Fruit fly (Drosophila melanogaster) whole organism, embryonic: ENCODE data around the gene Tollo.

Source experiments
- ATbp ChIP-seq: fragments of 200-800 bp; sonication (Bioruptor generic); optimal IDR thresholded peaks from 2 replicates; lab custom pipeline; 2017; ENCODE audit warnings: missing biosample characterization, mild to moderate bottlenecking, missing genetic modification characterization, missing genetic modification reagents
- CG10366 ChIP-seq: fragments of 200-800 bp; sonication (Bioruptor generic); IDR thresholded peaks from 2 replicates; pipeline ENCODE4 v1.3.6; 2022; ENCODE audit warnings: missing biosample characterization, missing genetic modification characterization
- CG10462 ChIP-seq: fragments of 200-800 bp; sonication (Bioruptor generic); optimal IDR thresholded peaks from 2 replicates; lab custom pipeline; 2016; ENCODE audit warnings: missing biosample characterization, missing genetic modification characterization
- CG10543 ChIP-seq: fragments of 200-800 bp; sonication (Bioruptor generic); optimal IDR thresholded peaks from 3 replicates; lab custom pipeline; 2017; ENCODE audit warnings: missing biosample characterization, mild to moderate bottlenecking, missing genetic modification characterization, moderate library complexity
- CG10979 ChIP-seq: fragments of 200-800 bp; sonication (Bioruptor generic); optimal IDR thresholded peaks from 2 replicates; lab custom pipeline; 2018; ENCODE audit warnings: missing biosample characterization, mild to moderate bottlenecking, missing genetic modification characterization, moderate library complexity
- CG14667 ChIP-seq: fragments of 200-800 bp; sonication (Bioruptor generic); IDR thresholded peaks from 2 replicates; pipeline ENCODE4 v1.3.6; 2022; ENCODE audit warnings: missing biosample characterization, missing genetic modification characterization
- CG1603 ChIP-seq: fragments of 200-800 bp; sonication (Bioruptor generic); optimal IDR thresholded peaks from 2 replicates; lab custom pipeline; 2019; ENCODE audit warnings: missing biosample characterization, mild to moderate bottlenecking, missing genetic modification characterization, moderate library complexity
- CG16815 ChIP-seq: fragments of 200-800 bp; sonication (Bioruptor generic); optimal IDR thresholded peaks from 3 replicates; lab custom pipeline; 2017; ENCODE audit warnings: missing biosample characterization, mild to moderate bottlenecking, missing genetic modification characterization
- CG30431 ChIP-seq: fragments of 200-800 bp; sonication (Bioruptor generic); optimal IDR thresholded peaks from 2 replicates; lab custom pipeline; 2017; ENCODE audit warnings: missing biosample characterization, missing genetic modification characterization
- CG3065 ChIP-seq: fragments of 200-800 bp; sonication (Bioruptor generic); optimal IDR thresholded peaks from 2 replicates; lab custom pipeline; 2016; ENCODE audit warnings: missing biosample characterization, missing genetic modification characterization
- CG34224 ChIP-seq: fragments of 200-800 bp; sonication (Bioruptor generic); IDR thresholded peaks from 3 replicates; pipeline ENCODE4 v1.3.6; 2022; ENCODE audit warnings: missing biosample characterization, missing genetic modification characterization; ENCODE audit not compliant: partially characterized antibody
- CG4404 ChIP-seq: fragments of 200-800 bp; sonication (Bioruptor generic); IDR thresholded peaks from 2 replicates; pipeline ENCODE4 v1.3.6; 2022; ENCODE audit warnings: missing biosample characterization, missing genetic modification characterization
- CG4820 ChIP-seq: fragments of 200-800 bp; sonication (Bioruptor generic); optimal IDR thresholded peaks from 3 replicates; lab custom pipeline; 2016; ENCODE audit warnings: missing biosample characterization, missing genetic modification characterization
- CG6654 ChIP-seq: fragments of 200-800 bp; sonication (Bioruptor generic); optimal IDR thresholded peaks from 2 replicates; lab custom pipeline; 2017; ENCODE audit warnings: missing biosample characterization, mild to moderate bottlenecking, missing genetic modification characterization
- CkIIα-i1 ChIP-seq: fragments of 200-800 bp; sonication (Bioruptor generic); IDR thresholded peaks from 2 replicates; pipeline ENCODE4 v1.3.6; 2022; ENCODE audit warnings: missing biosample characterization, missing genetic modification characterization
- CrebB ChIP-seq: fragments of 200-800 bp; sonication (Bioruptor generic); optimal IDR thresholded peaks from 3 replicates; lab custom pipeline; 2018; ENCODE audit warnings: missing biosample characterization, mild to moderate bottlenecking, missing genetic modification characterization
- D19A ChIP-seq: fragments of 200-800 bp; optimal IDR thresholded peaks from 3 replicates; lab custom pipeline; 2019; ENCODE audit warnings: missing biosample characterization, mild to moderate bottlenecking, missing genetic modification characterization, moderate library complexity
- D19B ChIP-seq: fragments of 200-800 bp; sonication (Bioruptor generic); optimal IDR thresholded peaks from 2 replicates; lab custom pipeline; 2017; ENCODE audit warnings: missing biosample characterization, mild to moderate bottlenecking, missing genetic modification characterization
- Drgx ChIP-seq: fragments of 200-800 bp; sonication (Bioruptor generic); IDR thresholded peaks from 2 replicates; pipeline ENCODE4 v1.3.6; 2022; ENCODE audit warnings: missing biosample characterization, missing genetic modification characterization
- Ets65A ChIP-seq: fragments of 200-800 bp; sonication (Bioruptor generic); peaks from one replicate; lab custom pipeline; 2016; ENCODE audit warnings: missing biosample characterization, missing genetic modification characterization
- Med ChIP-seq: fragments of 200-800 bp; sonication (Bioruptor generic); peaks from one replicate; lab custom pipeline; 2016; ENCODE audit warnings: missing biosample characterization, missing genetic modification characterization, mild to moderate bottlenecking, inconsistent platforms, moderate library complexity
- Mes4 ChIP-seq: fragments of 200-800 bp; sonication (Bioruptor generic); optimal IDR thresholded peaks from 2 replicates; lab custom pipeline; 2016; ENCODE audit warnings: missing biosample characterization, missing genetic modification characterization
- Side ChIP-seq: fragments of 200-800 bp; sonication (Bioruptor generic); optimal IDR thresholded peaks from 2 replicates; lab custom pipeline; 2016; ENCODE audit warnings: missing biosample characterization, missing genetic modification characterization
- TFAM ChIP-seq: fragments of 200-800 bp; sonication (Bioruptor generic); optimal IDR thresholded peaks from 2 replicates; lab custom pipeline; 2017; ENCODE audit warnings: missing biosample characterization, missing genetic modification characterization, inconsistent platforms
- Xrp1 ChIP-seq: fragments of 200-800 bp; sonication (Bioruptor generic); IDR thresholded peaks from 2 replicates; pipeline ENCODE4 v1.3.6; 2022; ENCODE audit warnings: missing biosample characterization, missing genetic modification characterization
- abd-A ChIP-seq: fragments of 200-800 bp; sonication (Bioruptor generic); optimal IDR thresholded peaks from 3 replicates; lab custom pipeline; 2019; ENCODE audit warnings: missing biosample characterization, mild to moderate bottlenecking, missing genetic modification characterization, moderate library complexity
- ac ChIP-seq: fragments of 200-800 bp; sonication (Bioruptor generic); optimal IDR thresholded peaks from 3 replicates; lab custom pipeline; 2017; ENCODE audit warnings: missing biosample characterization, mild to moderate bottlenecking, missing genetic modification characterization
- bbx ChIP-seq: fragments of 200-800 bp; sonication (Bioruptor generic); IDR thresholded peaks from 2 replicates; pipeline ENCODE4 v1.3.6; 2022; ENCODE audit warnings: missing biosample characterization, missing genetic modification characterization; ENCODE audit not compliant: partially characterized antibody
- bsh ChIP-seq, 2 experiments: fragments of 200-800 bp; sonication (Bioruptor generic); optimal IDR thresholded peaks; 2 replicates each; lab custom pipeline; 2017 to 2018; ENCODE audit warnings: mild to moderate bottlenecking in 2 of 2, missing biosample characterization in 2 of 2, missing genetic modification characterization in 2 of 2, moderate library complexity in 1 of 2
- cad ChIP-seq: fragments of >200 bp; optimal IDR thresholded peaks from 2 replicates; lab custom pipeline; 2017; ENCODE audit warnings: missing biosample characterization, missing genetic modification characterization
- chif ChIP-seq, 2 experiments: fragments of 200-800 bp; sonication (Bioruptor generic); optimal IDR thresholded peaks; 3 replicates each; lab custom pipeline; 2016; ENCODE audit warnings: missing biosample characterization in 2 of 2, missing genetic modification characterization in 2 of 2
- corto ChIP-seq: fragments of 200-800 bp; sonication (Bioruptor generic); optimal IDR thresholded peaks from 2 replicates; lab custom pipeline; 2016; ENCODE audit warnings: missing biosample characterization, mild to moderate bottlenecking, missing genetic modification characterization, moderate library complexity
- disco-r ChIP-seq: fragments of 200-800 bp; sonication (Bioruptor generic); optimal IDR thresholded peaks from 2 replicates; lab custom pipeline; 2016; ENCODE audit warnings: missing biosample characterization, missing genetic modification characterization
- dmrt11E ChIP-seq: fragments of 200-800 bp; sonication (Bioruptor generic); optimal IDR thresholded peaks from 3 replicates; lab custom pipeline; 2018; ENCODE audit warnings: missing biosample characterization, mild to moderate bottlenecking, missing genetic modification characterization, moderate library complexity
- fd102C ChIP-seq: fragments of 200-800 bp; sonication (Bioruptor generic); optimal IDR thresholded peaks from 2 replicates; lab custom pipeline; 2018; ENCODE audit warnings: missing biosample characterization, mild to moderate bottlenecking, missing genetic modification characterization, moderate library complexity
- gem ChIP-seq: fragments of 200-800 bp; sonication (Bioruptor generic); optimal IDR thresholded peaks from 2 replicates; lab custom pipeline; 2019; ENCODE audit warnings: missing biosample characterization, mild to moderate bottlenecking, missing genetic modification characterization, moderate library complexity
- jigr1 ChIP-seq: fragments of 200-800 bp; sonication (Bioruptor generic); IDR thresholded peaks from 3 replicates; pipeline ENCODE4 v1.3.6; 2022; ENCODE audit warnings: missing biosample characterization, missing genetic modification characterization
- lbe ChIP-seq: fragments of 200-800 bp; sonication (Bioruptor generic); optimal IDR thresholded peaks from 2 replicates; lab custom pipeline; 2016; ENCODE audit warnings: missing biosample characterization, mild to moderate bottlenecking, missing genetic modification characterization
- nom ChIP-seq: fragments of 200-800 bp; sonication (Bioruptor generic); optimal IDR thresholded peaks from 2 replicates; lab custom pipeline; 2017; ENCODE audit warnings: missing biosample characterization, missing genetic modification characterization, mild to moderate bottlenecking, moderate library complexity, missing genetic modification reagents
- pnt ChIP-seq: fragments of 200-800 bp; sonication (Bioruptor generic); optimal IDR thresholded peaks from 3 replicates; lab custom pipeline; 2016; ENCODE audit warnings: missing biosample characterization, missing genetic modification characterization
- prd ChIP-seq, 3 experiments: fragments of >200 bp in 2 of 3; fragments of 200-800 bp in 1 of 3; sonication (Bioruptor generic) in 1 of 3; optimal IDR thresholded peaks in 2 of 3; IDR thresholded peaks in 1 of 3; 2 replicates in 2 of 3; 3 replicates in 1 of 3; pipeline versions ENCODE4 v1.3.6 to Lab custom; 2017 to 2022; ENCODE audit warnings: missing biosample characterization in 1 of 3, missing genetic modification characterization in 1 of 3
- pum ChIP-seq: fragments of 200-800 bp; sonication (Bioruptor generic); optimal IDR thresholded peaks from 2 replicates; lab custom pipeline; 2016; ENCODE audit warnings: missing biosample characterization, missing genetic modification characterization
- ranshi ChIP-seq: fragments of 200-800 bp; sonication (Bioruptor generic); IDR thresholded peaks from 2 replicates; pipeline ENCODE4 v1.3.6; 2022; ENCODE audit warnings: missing biosample characterization, missing genetic modification characterization
- salm ChIP-seq: fragments of 200-800 bp; sonication (Bioruptor generic); optimal IDR thresholded peaks from 2 replicates; lab custom pipeline; 2018; ENCODE audit warnings: missing biosample characterization, mild to moderate bottlenecking, missing genetic modification characterization
- sens ChIP-seq: fragments of 200-800 bp; sonication (Bioruptor generic); peaks from one replicate; lab custom pipeline; 2016; ENCODE audit warnings: missing biosample characterization, missing genetic modification characterization
- stwl ChIP-seq: fragments of 200-800 bp; sonication (Bioruptor generic); optimal IDR thresholded peaks from 3 replicates; lab custom pipeline; 2018; ENCODE audit warnings: missing biosample characterization, mild to moderate bottlenecking, missing genetic modification characterization, moderate library complexity
- unpg ChIP-seq: fragments of 200-800 bp; sonication (Bioruptor generic); optimal IDR thresholded peaks from 3 replicates; lab custom pipeline; 2018; ENCODE audit warnings: missing biosample characterization, mild to moderate bottlenecking, missing genetic modification characterization, moderate library complexity
- zf30C ChIP-seq: fragments of 200-800 bp; sonication (Bioruptor generic); optimal IDR thresholded peaks from 3 replicates; lab custom pipeline; 2018; ENCODE audit warnings: missing biosample characterization, mild to moderate bottlenecking, missing genetic modification characterization
- zfh1 ChIP-seq: fragments of 200-800 bp; sonication (Bioruptor generic); IDR thresholded peaks from 3 replicates; pipeline ENCODE4 v1.3.6; 2022; ENCODE audit warnings: missing biosample characterization, missing genetic modification characterization
- zfh2 ChIP-seq: fragments of 200-800 bp; sonication (Bioruptor generic); optimal IDR thresholded peaks from 2 replicates; lab custom pipeline; 2016; ENCODE audit warnings: missing biosample characterization, missing genetic modification characterization

Tollo gene

DNA sequence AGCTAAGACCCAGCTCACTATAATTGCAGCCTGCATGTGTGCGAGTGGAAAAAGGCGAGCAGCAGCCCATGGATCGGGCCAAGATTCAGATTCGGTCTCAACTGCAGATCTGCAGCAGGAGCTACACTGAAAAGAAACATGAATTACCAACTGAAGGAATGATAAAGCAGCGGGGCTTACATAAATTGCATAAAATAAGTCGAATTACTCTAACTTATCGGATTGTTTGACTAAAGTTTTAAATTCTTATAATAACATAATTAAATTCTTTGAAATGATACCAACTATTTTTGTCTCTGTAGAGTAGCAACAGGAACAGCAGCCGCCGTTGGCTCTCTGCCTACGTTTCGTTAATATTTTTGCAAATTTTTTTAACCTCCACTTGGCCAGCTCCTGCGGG is 25.2 kb downstream of the Tollo start:
- no peak for TF ChIP-seq salm (tag; lab: Kevin White, UChicago)
- TF ChIP-seq dmrt11E: peak; percentile 44
- no peak for TF ChIP-seq CG10366 (GFP tag; lab: Robert Waterston, UW)
- peak; percentile 91 for TF ChIP-seq nom (GFP tag; lab: Kevin White, UChicago)
- peak; percentile 93 for TF ChIP-seq Drgx (GFP tag; lab: Robert Waterston, UW)
- TF ChIP-seq abd-A (tag; lab: Kevin White, UChicago): no peak
- TF ChIP-seq corto (GFP tag; lab: Kevin White, UChicago): peak; percentile 93
- peak; percentile 59 for TF ChIP-seq CG1603 (tag; lab: Kevin White, UChicago)
- no peak for TF ChIP-seq CG10543 (GFP tag; lab: Kevin White, UChicago)
- peak; percentile 20 to 90 for TF ChIP-seq bsh (GFP tag; optimal IDR thresholded peaks at IDR 0.05; lab: Kevin White, UChicago)
- peak; percentile 1 for TF ChIP-seq zf30C (GFP tag; lab: Kevin White, UChicago)
- TF ChIP-seq prd (optimal IDR thresholded peaks at IDR 0.05; lab: Kevin White, UChicago): no peak
- peak; percentile 43; the same call in 1 of the 3 replicates for TF ChIP-seq prd (GFP tag; IDR thresholded peaks at IDR 0.05; lab: Robert Waterston, UW)
- TF ChIP-seq CG30431 (GFP tag; lab: Kevin White, UChicago): peak; percentile 2
- peak; percentile 37 for TF ChIP-seq gem (tag; lab: Kevin White, UChicago)
- no peak for TF ChIP-seq CrebB (tag; lab: Kevin White, UChicago)
- peak; percentile 11 for TF ChIP-seq fd102C
- peak; percentile 16 for TF ChIP-seq ac (GFP tag; lab: Kevin White, UChicago)
- TF ChIP-seq CG4404: 0 out of 2 replicates have a peak, but pooled peaks have one; percentile 17
- TF ChIP-seq zfh1 (GFP tag; lab: Robert Waterston, UW): 0 out of 3 replicates have a peak, but pooled peaks have one; percentile 38
- TF ChIP-seq pnt: no peak
- peak; percentile 69 for TF ChIP-seq Med (GFP tag; lab: Kevin White, UChicago)
- peak; percentile 5 for TF ChIP-seq pum (GFP tag; lab: Kevin White, UChicago)
- peak; percentile 1 for TF ChIP-seq CG10979 (tag; lab: Kevin White, UChicago)
- TF ChIP-seq unpg: peak; percentile 27
- peak; percentile 86 for TF ChIP-seq lbe (GFP tag; lab: Kevin White, UChicago)
- peak; percentile 62 for TF ChIP-seq sens (GFP tag; lab: Kevin White, UChicago)
- peak; percentile 48; the same call in 1 of the 2 replicates for TF ChIP-seq Xrp1
- TF ChIP-seq ATbp (GFP tag; lab: Kevin White, UChicago): no peak
- TF ChIP-seq Ets65A (GFP tag; lab: Kevin White, UChicago): peak; percentile 22

DNA sequence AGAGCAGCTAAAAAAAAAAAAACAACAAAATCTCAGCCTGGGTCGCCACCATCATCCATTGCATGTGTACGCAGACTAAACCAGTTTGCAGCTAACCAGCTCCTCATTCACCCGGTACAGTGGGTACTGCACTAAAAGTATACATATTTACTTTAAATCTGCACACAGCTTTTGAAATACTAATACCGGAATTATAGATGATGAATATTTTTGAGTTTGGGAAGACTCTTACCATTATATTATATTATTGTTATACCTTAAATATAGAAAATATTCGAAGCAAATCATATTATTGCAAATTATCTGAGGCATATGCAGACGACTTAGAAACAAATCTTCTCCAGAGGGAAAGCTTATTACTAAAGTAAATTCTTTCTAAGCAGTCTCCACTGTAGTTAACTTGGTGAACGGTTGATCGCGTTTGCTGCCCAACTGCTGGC is 25.7 kb downstream of the Tollo start:
- peak; percentile 67 for TF ChIP-seq CG16815 (GFP tag; lab: Kevin White, UChicago)
- TF ChIP-seq D19A (tag; lab: Kevin White, UChicago): peak; percentile 67
- no peak for TF ChIP-seq stwl (tag; lab: Kevin White, UChicago)
- TF ChIP-seq jigr1: peak; percentile 10; the same call in 1 of the 3 replicates
- TF ChIP-seq Side (GFP tag; lab: Kevin White, UChicago): no peak
- TF ChIP-seq bbx (GFP tag; lab: Robert Waterston, UW): no peak
- TF ChIP-seq Drgx (GFP tag; lab: Robert Waterston, UW): peak; percentile 79
- TF ChIP-seq ranshi (GFP tag; lab: Robert Waterston, UW): no peak
- TF ChIP-seq D19B (GFP tag; lab: Kevin White, UChicago): no peak
- no peak for TF ChIP-seq CG34224 (GFP tag; lab: Robert Waterston, UW)
- TF ChIP-seq CG10462: peak; percentile 62
- peak; percentile 5 for TF ChIP-seq CG6654
- TF ChIP-seq cad: no peak
- no peak for TF ChIP-seq CG14667 (GFP tag; lab: Robert Waterston, UW)
- peak; percentile 37 for TF ChIP-seq CG4820 (GFP tag; lab: Kevin White, UChicago)
- no peak for TF ChIP-seq disco-r (GFP tag; lab: Kevin White, UChicago)
- no peak for TF ChIP-seq zf30C (GFP tag; lab: Kevin White, UChicago)
- peak in 1 of 2 experiments; percentile 9 for TF ChIP-seq chif (GFP tag; optimal IDR thresholded peaks at IDR 0.05; lab: Kevin White, UChicago)
- no peak for TF ChIP-seq CG3065
- no peak for TF ChIP-seq TFAM (GFP tag; lab: Kevin White, UChicago)
- TF ChIP-seq zfh2 (GFP tag; lab: Kevin White, UChicago): no peak
- TF ChIP-seq Mes4 (GFP tag; lab: Kevin White, UChicago): no peak
- TF ChIP-seq CkIIα-i1 (GFP tag; lab: Robert Waterston, UW): no peak
